Fruit fly (Drosophila melanogaster) whole organism, adult: ENCODE data around the gene CG9839.

Experiments
- Crg-1 ChIP-seq: fragments of 200-800 bp; sonication (Bioruptor generic); optimal IDR thresholded peaks from 2 replicates; lab custom pipeline; 2016; ENCODE audit warnings: missing biosample characterization, missing genetic modification characterization
- Hr96 ChIP-seq: fragments of 200-800 bp; sonication (Bioruptor generic); optimal IDR thresholded peaks from 2 replicates; lab custom pipeline; 2016; ENCODE audit warnings: missing biosample characterization, missing genetic modification characterization
- Mnt ChIP-seq: fragments of 200-800 bp; sonication (Bioruptor generic); optimal IDR thresholded peaks from 2 replicates; lab custom pipeline; 2016; ENCODE audit warnings: missing biosample characterization, mild to moderate bottlenecking, missing genetic modification characterization
- cic ChIP-seq: fragments of 200-800 bp; sonication (Bioruptor generic); optimal IDR thresholded peaks from 2 replicates; lab custom pipeline; 2017; ENCODE audit warnings: missing biosample characterization, mild to moderate bottlenecking, missing genetic modification characterization, moderate library complexity
- kay ChIP-seq: fragments of 200-800 bp; sonication (Bioruptor generic); peaks from one replicate; lab custom pipeline; 2016; ENCODE audit warnings: missing biosample characterization, missing genetic modification characterization, borderline replicate concordance
- ovo ChIP-seq: fragments of 200-800 bp; sonication (Bioruptor generic); optimal IDR thresholded peaks from 2 replicates; lab custom pipeline; 2016; ENCODE audit warnings: missing biosample characterization, missing genetic modification characterization
- toe ChIP-seq: fragments of 200-800 bp; sonication (Bioruptor generic); optimal IDR thresholded peaks from 2 replicates; lab custom pipeline; 2016; ENCODE audit warnings: missing biosample characterization, missing genetic modification characterization

DNA sequence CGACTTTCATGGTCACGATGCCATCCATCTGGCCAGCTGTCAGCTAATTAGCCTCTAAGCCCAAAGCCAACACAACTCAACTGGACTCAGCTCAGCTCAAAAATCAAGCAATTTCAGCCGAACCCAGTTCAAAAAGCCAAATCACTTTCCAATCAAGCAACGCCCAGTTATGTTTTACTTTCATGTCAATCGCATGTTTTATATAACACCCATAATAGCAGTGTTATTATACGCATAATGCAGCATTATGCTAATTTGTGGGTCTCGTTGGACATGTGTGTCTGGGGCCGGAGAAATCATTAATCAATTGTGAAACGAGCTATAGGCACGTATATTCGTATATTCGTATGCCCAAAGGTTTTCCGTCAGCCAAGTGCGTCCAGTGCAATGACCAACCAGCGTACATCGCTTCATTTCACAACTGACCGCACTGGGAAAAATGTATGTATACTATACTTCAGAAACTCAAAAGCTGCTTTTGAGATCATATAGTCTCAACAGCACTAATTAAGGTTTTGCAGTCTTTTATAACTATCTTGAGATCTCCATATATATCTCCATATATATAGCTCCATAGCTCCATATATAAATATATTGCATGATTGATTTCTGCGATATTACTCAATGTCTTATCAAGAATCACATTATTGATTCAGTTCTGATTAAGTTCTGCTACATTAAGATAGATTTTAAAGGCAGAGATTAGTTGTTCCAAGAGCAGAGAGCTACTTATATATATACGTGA lies 17.9 kb downstream of the CG9839 start:
- TF ChIP-seq ovo (GFP tag; lab: Kevin White, UChicago) = no peak
- TF ChIP-seq kay (GFP tag; lab: Kevin White, UChicago) = no peak
- no peak for TF ChIP-seq Mnt (GFP tag; lab: Kevin White, UChicago)
- no peak for TF ChIP-seq Hr96 (GFP tag; lab: Kevin White, UChicago)
- TF ChIP-seq cic (GFP tag; lab: Kevin White, UChicago) = no peak
- no peak for TF ChIP-seq toe (GFP tag; lab: Kevin White, UChicago)
- TF ChIP-seq Crg-1 (GFP tag; lab: Kevin White, UChicago) = no peak
